Worm (Caenorhabditis elegans): ENCODE data around the gene ilys-2.

The ilys-2 gene

DNA sequence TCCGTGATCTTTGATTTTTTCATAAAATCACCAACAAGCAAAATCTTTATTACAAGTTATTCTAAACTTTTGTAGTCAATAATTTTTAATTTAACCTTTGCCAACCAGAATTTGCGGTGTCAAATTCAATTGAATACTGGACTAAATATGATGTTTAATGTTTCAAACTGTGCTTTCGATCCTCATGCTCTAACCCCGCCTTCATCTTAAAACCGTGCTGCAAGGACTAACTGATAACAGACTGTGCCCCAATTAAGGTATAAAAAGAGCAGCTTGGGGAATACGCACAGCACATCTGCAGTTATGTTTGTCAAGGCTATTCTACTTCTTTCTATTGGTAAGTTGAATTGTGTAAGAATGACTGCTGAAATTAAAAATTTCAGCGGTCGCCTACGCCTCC lies at the start of gene ilys-2:
ilys-2 (plus strand) TSS at position 301 of the 400 bp plus-strand sequence.
- TF ChIP-seq ccch-3 (GFP tag; optimal IDR thresholded peaks at IDR 0.05) (no peak), madf-10 (tag; optimal IDR thresholded peaks at IDR 0.05) (no peak), F23B12.7 (tag; optimal IDR thresholded peaks at IDR 0.05; ENCODE audit: insufficient read depth) (no peak), sea-2 (GFP tag; IDR thresholded peaks at IDR 0.05) (no peak), T07F8.4 (tag; optimal IDR thresholded peaks at IDR 0.05) (no peak), attf-6 (GFP tag; IDR thresholded peaks at IDR 0.05) (no peak), aptf-2 (GFP tag; conservative IDR thresholded peaks at IDR 0.05) (no peak)

DNA sequence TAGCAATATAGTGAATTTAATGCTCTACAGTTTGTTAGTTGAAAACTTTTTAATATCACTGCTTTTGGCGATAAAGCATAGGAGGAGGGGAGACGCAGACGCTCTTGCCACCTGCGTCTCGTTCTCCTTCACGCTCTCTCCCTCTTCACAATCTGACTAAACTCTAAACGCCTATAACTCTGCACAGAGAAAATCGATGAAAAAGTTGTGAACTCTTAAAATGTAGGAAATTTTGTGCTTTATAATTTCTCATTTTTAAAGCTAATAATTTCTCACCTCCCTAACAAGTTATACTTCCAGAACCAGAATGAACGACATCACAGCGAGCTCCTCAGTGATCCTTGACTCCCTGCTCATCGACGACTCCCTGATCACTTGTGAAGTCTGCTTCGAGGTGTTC lies 34.8 kb upstream of the ilys-2 start, which contains the start of gene C45G7.4:
C45G7.4 (plus strand) TSS at position 301 of the 400 bp plus-strand sequence.
- TF ChIP-seq dpl-1 (GFP tag; optimal IDR thresholded peaks at IDR 0.05) (no peak), K12H6.12 (tag; optimal IDR thresholded peaks at IDR 0.05) (no peak), Y79H2A.3 (GFP tag; conservative IDR thresholded peaks at IDR 0.05) (no peak), unc-130 (GFP tag; optimal IDR thresholded peaks at IDR 0.05) (no peak), efl-1 (GFP tag; optimal IDR thresholded peaks at IDR 0.05) (no peak), lin-40 (tag; optimal IDR thresholded peaks at IDR 0.05) (no peak), K11D2.4 (GFP tag; IDR thresholded peaks at IDR 0.05) (no peak), lin-35 (GFP tag; optimal IDR thresholded peaks at IDR 0.05) (no peak), snpc-1.1 (tag; optimal IDR thresholded peaks at IDR 0.05; ENCODE audit: insufficient read depth) (no peak), ZK185.1 (tag; optimal IDR thresholded peaks at IDR 0.05; ENCODE audit: poor library complexity, severe bottlenecking) (no peak), nhr-179 (tag; optimal IDR thresholded peaks at IDR 0.05) (no peak), hmg-20 (GFP tag; IDR thresholded peaks at IDR 0.05) (no peak), nhr-90 (tag; optimal IDR thresholded peaks at IDR 0.05) (no peak), F55B11.4 (tag; optimal IDR thresholded peaks at IDR 0.05; ENCODE audit: borderline replicate concordance, insufficient read depth) (no peak), akir-1 (GFP tag; optimal IDR thresholded peaks at IDR 0.05) (no peak), snpc-4 (GFP tag; optimal IDR thresholded peaks at IDR 0.05) (no peak), snpc-4 (tag; optimal IDR thresholded peaks at IDR 0.05) (no peak)

DNA sequence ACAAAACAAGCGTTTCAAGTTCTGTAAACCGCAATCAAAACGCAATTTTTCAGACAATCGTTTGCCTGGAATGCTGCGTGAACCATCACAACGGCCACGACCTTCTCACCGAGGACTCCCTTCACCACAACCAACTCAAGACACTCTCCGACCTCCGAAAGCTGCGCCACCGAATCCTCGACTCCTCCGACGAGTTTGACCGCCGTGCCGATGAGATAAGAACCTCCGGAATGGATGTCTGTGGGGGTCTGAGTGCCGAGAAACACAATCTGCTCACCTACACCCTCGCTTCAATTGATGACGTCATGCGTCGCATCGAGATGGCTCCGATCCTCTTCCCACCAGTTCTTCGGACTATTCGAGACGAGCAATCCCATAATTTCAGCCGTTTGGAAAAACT lies 33.1 kb upstream of the ilys-2 start:
- no peak for TF ChIP-seq ets-4 (GFP tag; optimal IDR thresholded peaks at IDR 0.05)
- TF ChIP-seq zfh-2 (GFP tag; conservative IDR thresholded peaks at IDR 0.05) = peak; percentile 67
- no peak for TF ChIP-seq akir-1 (GFP tag; optimal IDR thresholded peaks at IDR 0.05)
- TF ChIP-seq Y53F4B.3 (GFP tag; IDR thresholded peaks at IDR 0.05) = no peak
- no peak for TF ChIP-seq efl-1 (GFP tag; optimal IDR thresholded peaks at IDR 0.05)
- TF ChIP-seq mes-4 (tag; optimal IDR thresholded peaks at IDR 0.05) = no peak
- TF ChIP-seq ceh-27 (GFP tag; optimal IDR thresholded peaks at IDR 0.05) = no peak
- TF ChIP-seq nhr-90 (tag; optimal IDR thresholded peaks at IDR 0.05) = no peak

DNA sequence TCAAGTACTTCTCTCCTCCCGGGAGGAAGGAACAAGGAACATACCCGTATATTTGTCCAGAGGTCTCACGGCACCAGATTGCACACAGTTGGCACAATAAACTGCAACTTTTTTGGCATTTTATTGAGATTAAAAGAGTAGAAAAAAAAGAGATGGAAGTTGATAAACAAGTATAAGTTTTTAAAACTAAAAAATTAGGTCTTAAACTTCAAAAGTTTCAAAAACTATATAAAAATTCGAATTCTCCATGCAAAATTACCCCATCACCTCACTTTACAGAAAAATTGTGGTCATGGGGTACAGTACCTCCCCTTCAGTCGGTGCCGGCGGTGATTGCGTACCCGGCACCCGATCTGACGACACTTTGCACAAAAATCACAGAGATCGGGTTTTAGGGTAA lies 16.2 kb upstream of the ilys-2 start, which contains the start of gene C45G7.13:
C45G7.13 (minus strand) TSS at position 101 of the 400 bp plus-strand sequence.
- no peak for TF ChIP-seq ets-4 (GFP tag; optimal IDR thresholded peaks at IDR 0.05)
- TF ChIP-seq F37B4.10 (GFP tag; IDR thresholded peaks at IDR 0.05) = no peak
- no peak for TF ChIP-seq him-1 (tag; optimal IDR thresholded peaks at IDR 0.05)
- no peak for TF ChIP-seq repo-1 (tag; optimal IDR thresholded peaks at IDR 0.05)
- TF ChIP-seq attf-3 (GFP tag; conservative IDR thresholded peaks at IDR 0.05) = no peak
- TF ChIP-seq nhr-80 (tag; optimal IDR thresholded peaks at IDR 0.05) = no peak
- no peak for TF ChIP-seq sea-2 (GFP tag; IDR thresholded peaks at IDR 0.05)
- no peak for TF ChIP-seq F10E7.11 (tag; optimal IDR thresholded peaks at IDR 0.05)
- no peak for TF ChIP-seq pbrm-1 (GFP tag; IDR thresholded peaks at IDR 0.05)
- no peak for TF ChIP-seq somi-1 (GFP tag; optimal IDR thresholded peaks at IDR 0.05)
- no peak for TF ChIP-seq F57A8.1 (GFP tag; optimal IDR thresholded peaks at IDR 0.05)
- no peak for TF ChIP-seq mxl-1 (tag; optimal IDR thresholded peaks at IDR 0.05)
